Worm (Caenorhabditis elegans) whole organism, early embryonic: Measurements from ENCODE around the gene idpp-3.

ENCODE experiments used
- B0310.2 ChIP-seq: sonication (generic microtip); optimal IDR thresholded peaks from 2 replicates; lab custom pipeline; 2016; ENCODE audit warnings: mild to moderate bottlenecking, missing genetic modification characterization, missing compliant biosample characterization
- F13C5.2 ChIP-seq: sonication (generic microtip); optimal IDR thresholded peaks from 2 replicates; lab custom pipeline; 2017; ENCODE audit warnings: mild to moderate bottlenecking, missing genetic modification characterization, inconsistent platforms, missing compliant biosample characterization
- aly-1 ChIP-seq: sonication (generic microtip); optimal IDR thresholded peaks from 2 replicates; lab custom pipeline; 2016; ENCODE audit warnings: missing genetic modification characterization, missing compliant biosample characterization
- ama-1 ChIP-seq: fragments of 150-350 bp; optimal IDR thresholded peaks from 2 replicates; lab custom pipeline; 2014
- ceh-13 ChIP-seq: fragments of 200-800 bp; sonication (Bioruptor generic); optimal IDR thresholded peaks from 2 replicates; lab custom pipeline; 2018; ENCODE audit warnings: mild to moderate bottlenecking, missing genetic modification characterization, missing compliant biosample characterization
- ceh-36 ChIP-seq: sonication (generic microtip); optimal IDR thresholded peaks from 2 replicates; lab custom pipeline; 2016; ENCODE audit warnings: missing genetic modification characterization, inconsistent platforms, missing compliant biosample characterization
- ets-7 ChIP-seq: sonication (generic microtip); optimal IDR thresholded peaks from 2 replicates; lab custom pipeline; 2016; ENCODE audit warnings: missing genotype, missing genetic modification characterization, missing compliant biosample characterization
- flt-1 ChIP-seq: fragments of 200-800 bp; sonication (Bioruptor generic); IDR thresholded peaks from 2 replicates; pipeline ENCODE4 v1.3.6; 2022; ENCODE audit warnings: missing genetic modification characterization, missing compliant biosample characterization
- hmbx-1 ChIP-seq: sonication (generic microtip); optimal IDR thresholded peaks from 2 replicates; lab custom pipeline; 2016; ENCODE audit warnings: mild to moderate bottlenecking, missing genetic modification characterization, missing compliant biosample characterization
- hmg-4 ChIP-seq: fragments of 200-800 bp; sonication (Bioruptor generic); optimal IDR thresholded peaks from 2 replicates; lab custom pipeline; 2018; ENCODE audit warnings: mild to moderate bottlenecking, missing genetic modification characterization, missing compliant biosample characterization
- hnd-1 ChIP-seq: sonication (generic microtip); optimal IDR thresholded peaks from 2 replicates; lab custom pipeline; 2016; ENCODE audit warnings: missing genetic modification characterization, missing compliant biosample characterization
- pes-1 ChIP-seq: fragments of 200-800 bp; sonication (Bioruptor generic); IDR thresholded peaks from 2 replicates; pipeline ENCODE4 v1.3.6; 2022; ENCODE audit warnings: missing genetic modification reagents, missing genetic modification characterization, missing compliant biosample characterization
- scrt-1 ChIP-seq: fragments of 200-800 bp; sonication (Bioruptor generic); IDR thresholded peaks from 2 replicates; pipeline ENCODE4 v1.3.6; 2022; ENCODE audit warnings: missing genetic modification characterization, missing compliant biosample characterization
- sea-1 ChIP-seq: fragments of 200-800 bp; sonication (Bioruptor generic); conservative IDR thresholded peaks from 2 replicates; pipeline ENCODE4 v1.3.6; 2022; ENCODE audit warnings: missing genetic modification characterization, missing compliant biosample characterization
- tbx-11 ChIP-seq: fragments of 200-800 bp; sonication (Bioruptor generic); IDR thresholded peaks from 2 replicates; pipeline ENCODE4 v1.3.6; 2022; ENCODE audit warnings: missing genetic modification characterization, missing compliant biosample characterization
- tbx-37 ChIP-seq: fragments of 200-800 bp; sonication (Bioruptor generic); conservative IDR thresholded peaks from 2 replicates; pipeline ENCODE4 v1.3.6; 2022; ENCODE audit warnings: missing genetic modification reagents, missing genetic modification characterization, missing compliant biosample characterization
- tra-4 ChIP-seq: sonication (generic microtip); optimal IDR thresholded peaks from 2 replicates; lab custom pipeline; 2017; ENCODE audit warnings: missing genetic modification characterization, missing compliant biosample characterization

The idpp-3 gene

ce11 chrX:14947355-14947668 lies 14.1 kb downstream of the idpp-3 start:
- TF ChIP-seq scrt-1 (GFP tag; lab: Robert Waterston, UW) (no peak), flt-1 (no peak), ets-7 (tag; lab: Kevin White, UChicago) (no peak), B0310.2 (tag; lab: Kevin White, UChicago) (no peak), ceh-13 (GFP tag; lab: Kevin White, UChicago) (no peak), sea-1 (GFP tag; lab: Robert Waterston, UW) (no peak), hmg-4 (GFP tag; lab: Kevin White, UChicago) (no peak), hnd-1 (tag; lab: Kevin White, UChicago) (no peak), aly-1 (tag; lab: Kevin White, UChicago) (no peak), tbx-11 (GFP tag; lab: Robert Waterston, UW) (no peak), tra-4 (tag; lab: Kevin White, UChicago) (no peak)

DNA sequence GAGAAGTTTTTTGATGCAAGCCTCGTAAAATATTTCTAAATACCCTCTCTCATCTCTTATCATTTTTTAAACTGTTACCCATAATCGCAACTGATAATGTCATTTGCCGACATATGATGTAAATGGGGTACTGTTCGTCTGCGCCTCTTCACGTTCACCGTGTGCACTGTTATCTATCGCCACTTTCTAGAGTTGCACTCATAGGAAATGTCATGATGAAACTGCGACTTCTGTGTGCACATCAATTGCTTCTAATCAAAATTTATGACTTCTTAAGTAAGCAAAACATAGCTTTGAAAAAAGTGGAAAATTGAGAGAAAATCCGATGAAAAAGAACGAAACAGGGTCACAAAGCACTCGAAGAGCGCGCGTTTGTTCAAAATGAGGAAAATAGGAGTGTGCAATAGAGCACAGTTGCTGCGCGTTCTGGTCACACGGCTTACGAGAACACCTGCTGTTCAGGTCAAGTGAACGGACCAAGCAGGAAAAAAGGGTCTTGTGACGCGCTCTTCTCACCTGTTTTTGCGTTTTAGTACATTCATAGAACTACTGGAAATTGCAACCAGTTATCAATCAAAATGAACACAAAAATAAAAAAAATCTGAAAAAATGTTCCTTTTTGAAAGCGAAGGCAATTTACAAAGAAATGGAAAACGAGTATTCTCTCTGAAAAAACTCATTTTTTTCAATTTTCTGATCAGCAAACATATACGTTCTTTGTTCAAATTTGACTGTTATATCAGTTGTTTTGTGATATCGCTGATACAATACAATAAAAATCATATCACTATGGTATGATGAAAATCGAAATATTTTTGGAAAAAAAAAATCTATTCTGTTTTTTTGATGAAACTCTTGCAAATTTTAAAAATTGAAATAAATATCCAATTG lies 14.7 kb downstream of the idpp-3 start:
- TF ChIP-seq hmbx-1 (tag; lab: Kevin White, UChicago) (no peak), F13C5.2 (tag; lab: Kevin White, UChicago) (peak; percentile 5)

- TF ChIP-seq flt-1 = no peak
- TF ChIP-seq hnd-1 (tag; lab: Kevin White, UChicago) = no peak
- TF ChIP-seq F13C5.2 (tag; lab: Kevin White, UChicago) = no peak
- TF ChIP-seq ceh-36 (tag; lab: Kevin White, UChicago) = no peak
- no peak for TF ChIP-seq hmg-4 (GFP tag; lab: Kevin White, UChicago)
- no peak for TF ChIP-seq ceh-13 (GFP tag; lab: Kevin White, UChicago)
- TF ChIP-seq pes-1 (GFP tag; lab: Robert Waterston, UW) = no peak
- TF ChIP-seq tbx-11 (GFP tag; lab: Robert Waterston, UW) = no peak
- TF ChIP-seq ets-7 (tag; lab: Kevin White, UChicago) = no peak
Measured at ce11 chrX:14946217-14946463, 15.2 kb downstream of the idpp-3 start, which contains the start of gene mrp-5. TSS of gene mrp-5 (minus strand) at chrX:14946317.

- TF ChIP-seq F13C5.2 (tag; lab: Kevin White, UChicago) (no peak), tbx-37 (no peak), ama-1 (lab: Kevin White, UChicago) (no peak), tra-4 (tag; lab: Kevin White, UChicago) (no peak), ets-7 (tag; lab: Kevin White, UChicago) (no peak), sea-1 (GFP tag; lab: Robert Waterston, UW) (no peak), aly-1 (tag; lab: Kevin White, UChicago) (no peak), pes-1 (GFP tag; lab: Robert Waterston, UW) (no peak), hnd-1 (tag; lab: Kevin White, UChicago) (no peak)
Measured at ce11 chrX:14938188-14938587, 23.2 kb downstream of the idpp-3 start.

DNA sequence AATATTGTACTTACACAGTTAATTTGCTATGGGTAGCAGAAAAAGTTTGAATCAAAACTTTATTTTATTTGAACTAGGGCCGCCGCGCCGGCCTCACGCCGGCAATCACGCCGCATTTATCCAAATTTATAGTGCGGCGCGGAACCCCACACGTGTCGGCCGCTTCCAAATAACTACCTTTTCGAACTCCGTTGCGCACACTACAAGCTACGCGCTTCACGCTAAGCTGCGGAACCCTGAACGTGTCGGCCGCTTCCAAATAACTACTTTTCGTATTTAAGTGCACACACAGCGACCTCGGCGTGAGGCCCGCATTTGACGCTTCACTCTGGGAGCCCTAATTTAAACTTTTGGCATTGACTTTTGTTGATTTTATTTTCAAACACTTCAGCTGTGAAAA lies 29.9 kb downstream of the idpp-3 start:
- no peak for TF ChIP-seq hmbx-1 (tag; lab: Kevin White, UChicago)
- TF ChIP-seq flt-1 = no peak
- TF ChIP-seq B0310.2 (tag; lab: Kevin White, UChicago) = no peak
- no peak for TF ChIP-seq sea-1 (GFP tag; lab: Robert Waterston, UW)
- TF ChIP-seq tra-4 (tag; lab: Kevin White, UChicago) = no peak
- TF ChIP-seq tbx-37 = no peak
- TF ChIP-seq F13C5.2 (tag; lab: Kevin White, UChicago) = no peak
- TF ChIP-seq pes-1 (GFP tag; lab: Robert Waterston, UW) = no peak
- no peak for TF ChIP-seq hnd-1 (tag; lab: Kevin White, UChicago)
- no peak for TF ChIP-seq ceh-13 (GFP tag; lab: Kevin White, UChicago)
- TF ChIP-seq hmg-4 (GFP tag; lab: Kevin White, UChicago) = no peak
- TF ChIP-seq ets-7 (tag; lab: Kevin White, UChicago) = no peak
- TF ChIP-seq scrt-1 (GFP tag; lab: Robert Waterston, UW) = no peak
- TF ChIP-seq ceh-36 (tag; lab: Kevin White, UChicago) = no peak
- TF ChIP-seq ama-1 (lab: Kevin White, UChicago) = no peak
- TF ChIP-seq aly-1 (tag; lab: Kevin White, UChicago) = no peak
- TF ChIP-seq tbx-11 (GFP tag; lab: Robert Waterston, UW) = no peak

ce11 chrX:14929512-14929911 lies 31.9 kb downstream of the idpp-3 start:
- TF ChIP-seq aly-1 (tag; lab: Kevin White, UChicago) (no peak), tbx-37 (no peak), ets-7 (tag; lab: Kevin White, UChicago) (no peak), hmg-4 (GFP tag; lab: Kevin White, UChicago) (no peak), F13C5.2 (tag; lab: Kevin White, UChicago) (no peak), ceh-13 (GFP tag; lab: Kevin White, UChicago) (no peak), tbx-11 (GFP tag; lab: Robert Waterston, UW) (no peak), B0310.2 (tag; lab: Kevin White, UChicago) (no peak)

- TF ChIP-seq aly-1 (tag; lab: Kevin White, UChicago) = no peak
- TF ChIP-seq pes-1 (GFP tag; lab: Robert Waterston, UW) = no peak
- no peak for TF ChIP-seq flt-1
- no peak for TF ChIP-seq ets-7 (tag; lab: Kevin White, UChicago)
- no peak for TF ChIP-seq F13C5.2 (tag; lab: Kevin White, UChicago)
- no peak for TF ChIP-seq hnd-1 (tag; lab: Kevin White, UChicago)
- no peak for TF ChIP-seq tbx-37
- TF ChIP-seq tbx-11 (GFP tag; lab: Robert Waterston, UW) = no peak
Measured at ce11 chrX:14928854-14929253, 32.5 kb downstream of the idpp-3 start, which contains the start of gene ntr-2. TSS of gene ntr-2 (minus strand) at chrX:14928954.
